Worm (Caenorhabditis elegans) whole organism, L4 larva: Measurements from ENCODE around the gene B0495.9.

Experiments
- F44E2.7 ChIP-seq: fragments of 200-800 bp; sonication (Bioruptor generic); IDR thresholded peaks from 2 replicates; pipeline ENCODE4 v2.1.2; 2022; ENCODE audit warnings: missing genetic modification characterization, missing compliant biosample characterization
- Y5F2A.4 ChIP-seq: fragments of 200-800 bp; sonication (Bioruptor generic); optimal IDR thresholded peaks from 2 replicates; lab custom pipeline; 2018; ENCODE audit warnings: mild to moderate bottlenecking, missing genetic modification characterization, missing compliant biosample characterization
- aha-1 ChIP-seq: fragments of 150-350 bp; peaks from one replicate; lab custom pipeline; 2014; ENCODE audit warnings: missing biosample characterization, missing genetic modification characterization
- ama-1 ChIP-seq: fragments of 150-350 bp; optimal IDR thresholded peaks from 2 replicates; lab custom pipeline; 2014; ENCODE audit warnings: inconsistent platforms, mixed read lengths
- ceh-28 ChIP-seq: fragments of 150-350 bp; optimal IDR thresholded peaks from 2 replicates; lab custom pipeline; 2014; ENCODE audit warnings: missing biosample characterization, missing genetic modification reagents, missing genetic modification characterization
- ces-1 ChIP-seq: fragments of 150-350 bp; sonication (generic microtip); optimal IDR thresholded peaks from 4 replicates; lab custom pipeline; 2014; ENCODE audit warnings: missing biosample characterization, missing genetic modification reagents, missing genetic modification characterization
- cey-2 ChIP-seq: sonication (generic microtip); optimal IDR thresholded peaks from 3 replicates; lab custom pipeline; 2017; ENCODE audit warnings: missing genetic modification characterization, mild to moderate bottlenecking, missing compliant biosample characterization, antibody characterized with exemption, borderline replicate concordance; ENCODE audit not compliant: insufficient read depth
- daf-16 ChIP-seq, 3 experiments: sonication (generic microtip); optimal IDR thresholded peaks; 2 replicates each; lab custom pipeline; 2016 to 2017; ENCODE audit warnings: missing genetic modification characterization in 3 of 3, missing genetic modification reagents in 3 of 3, mild to moderate bottlenecking in 2 of 3, missing compliant biosample characterization in 2 of 3, missing biosample characterization in 1 of 3, moderate library complexity in 1 of 3
- dmd-8 ChIP-seq: fragments of 200-800 bp; sonication (Bioruptor generic); IDR thresholded peaks from 2 replicates; pipeline ENCODE4 v1.3.6; 2022; ENCODE audit warnings: missing genetic modification characterization, missing compliant biosample characterization
- dpl-1 ChIP-seq: fragments of 150-350 bp; optimal IDR thresholded peaks from 2 replicates; lab custom pipeline; 2014; ENCODE audit warnings: missing biosample characterization, missing genetic modification reagents, missing genetic modification characterization
- dve-1 ChIP-seq: sonication (generic microtip); optimal IDR thresholded peaks from 2 replicates; lab custom pipeline; 2017; ENCODE audit warnings: antibody characterized with exemption, mild to moderate bottlenecking, missing genetic modification characterization, missing compliant biosample characterization; ENCODE audit not compliant: insufficient read depth
- egl-27 ChIP-seq: sonication (generic microtip); optimal IDR thresholded peaks from 3 replicates; lab custom pipeline; 2017; ENCODE audit warnings: missing biosample characterization, missing genetic modification reagents, missing genetic modification characterization
- hif-1 ChIP-seq, 2 experiments: sonication (generic microtip); optimal IDR thresholded peaks; 2 replicates each; lab custom pipeline; 2016 to 2017; ENCODE audit warnings: missing compliant biosample characterization in 2 of 2, missing genetic modification characterization in 2 of 2, missing genetic modification reagents in 2 of 2, missing genotype in 2 of 2, mild to moderate bottlenecking in 1 of 2
- hlh-11 ChIP-seq: fragments of 200-800 bp; sonication (Bioruptor generic); optimal IDR thresholded peaks from 2 replicates; lab custom pipeline; 2018; ENCODE audit warnings: mild to moderate bottlenecking, missing genetic modification characterization, missing compliant biosample characterization
- hlh-30 ChIP-seq: sonication (generic microtip); optimal IDR thresholded peaks from 2 replicates; lab custom pipeline; 2017; ENCODE audit warnings: antibody characterized with exemption, mild to moderate bottlenecking, missing genetic modification characterization, missing compliant biosample characterization; ENCODE audit not compliant: insufficient read depth
- hmg-1.1 ChIP-seq: fragments of 200-800 bp; sonication (Bioruptor generic); IDR thresholded peaks from 2 replicates; pipeline ENCODE4 v1.3.6; 2022; ENCODE audit warnings: missing genetic modification reagents, missing genetic modification characterization, missing compliant biosample characterization
- lim-7 ChIP-seq: fragments of 200-800 bp; sonication (Bioruptor generic); IDR thresholded peaks from 2 replicates; pipeline ENCODE4 v1.3.6; 2022; ENCODE audit warnings: missing genetic modification characterization, missing compliant biosample characterization
- lin-13 ChIP-seq: fragments of 150-350 bp; optimal IDR thresholded peaks from 2 replicates; lab custom pipeline; 2014; ENCODE audit warnings: missing biosample characterization, missing genetic modification reagents, missing genetic modification characterization
- lin-15B ChIP-seq: fragments of 150-350 bp; sonication (generic microtip); optimal IDR thresholded peaks from 3 replicates; lab custom pipeline; 2014; ENCODE audit warnings: missing biosample characterization, missing genetic modification characterization
- lsy-2 ChIP-seq, 2 experiments: fragments of 150-350 bp in 1 of 2; sonication (generic microtip) in 1 of 2; optimal IDR thresholded peaks; 2 replicates each; lab custom pipeline; 2014 to 2017; ENCODE audit warnings: missing biosample characterization in 2 of 2, missing genetic modification characterization in 2 of 2
- mdl-1 ChIP-seq, 2 experiments: fragments of 150-350 bp in 1 of 2; sonication (generic microtip) in 1 of 2; optimal IDR thresholded peaks; 2 replicates each; lab custom pipeline; 2014 to 2017; ENCODE audit warnings: missing biosample characterization in 2 of 2, missing genetic modification characterization in 2 of 2
- mep-1 ChIP-seq: fragments of 150-350 bp; sonication (generic microtip); optimal IDR thresholded peaks from 3 replicates; lab custom pipeline; 2014; ENCODE audit warnings: missing biosample characterization, missing genetic modification characterization
- mes-2 ChIP-seq: sonication (generic microtip); optimal IDR thresholded peaks from 2 replicates; lab custom pipeline; 2016; ENCODE audit warnings: missing genotype, mild to moderate bottlenecking, missing genetic modification characterization, missing compliant biosample characterization; ENCODE audit not compliant: poor library complexity, severe bottlenecking
- mxl-3 ChIP-seq: fragments of 200-800 bp; sonication (Bioruptor generic); optimal IDR thresholded peaks from 2 replicates; lab custom pipeline; 2018; ENCODE audit warnings: mild to moderate bottlenecking, missing genetic modification characterization, missing compliant biosample characterization
- nhr-10 ChIP-seq: fragments of 150-350 bp; optimal IDR thresholded peaks from 2 replicates; lab custom pipeline; 2014; ENCODE audit warnings: missing biosample characterization, missing genetic modification characterization
- nhr-25 ChIP-seq: sonication (generic microtip); optimal IDR thresholded peaks from 2 replicates; lab custom pipeline; 2017; ENCODE audit warnings: missing genetic modification characterization, mild to moderate bottlenecking, missing compliant biosample characterization, antibody characterized with exemption, moderate library complexity, borderline replicate concordance; ENCODE audit not compliant: insufficient read depth
- nhr-28 ChIP-seq: fragments of 150-350 bp; optimal IDR thresholded peaks from 2 replicates; lab custom pipeline; 2014; ENCODE audit warnings: missing biosample characterization, missing genetic modification characterization
- nhr-41 ChIP-seq: fragments of 200-800 bp; sonication (Bioruptor generic); IDR thresholded peaks from 2 replicates; pipeline ENCODE4 v1.3.6; 2022; ENCODE audit warnings: missing genetic modification reagents, missing genetic modification characterization, missing compliant biosample characterization
- nhr-6 ChIP-seq: fragments of 150-350 bp; optimal IDR thresholded peaks from 2 replicates; lab custom pipeline; 2014; ENCODE audit warnings: missing biosample characterization, missing genetic modification characterization
- nhr-77 ChIP-seq: fragments of 150-350 bp; optimal IDR thresholded peaks from 2 replicates; lab custom pipeline; 2014; ENCODE audit warnings: missing biosample characterization, missing genetic modification characterization
- pha-4 ChIP-seq, 2 experiments: fragments of 150-350 bp in 1 of 2; fragments of 200-800 bp in 1 of 2; sonication (Bioruptor generic) in 1 of 2; IDR thresholded peaks in 1 of 2; optimal IDR thresholded peaks in 1 of 2; 2 replicates each; pipeline versions ENCODE4 v1.3.6 to Lab custom; 2014 to 2022; ENCODE audit warnings: missing genetic modification characterization in 2 of 2, missing genetic modification reagents in 2 of 2, missing biosample characterization in 1 of 2, missing compliant biosample characterization in 1 of 2
- rbr-2 ChIP-seq: sonication (generic microtip); optimal IDR thresholded peaks from 2 replicates; lab custom pipeline; 2016; ENCODE audit warnings: missing genotype, missing genetic modification characterization, missing compliant biosample characterization
- saeg-2 ChIP-seq: fragments of 200-800 bp; sonication (Bioruptor generic); IDR thresholded peaks from 2 replicates; pipeline ENCODE4 v1.3.6; 2022; ENCODE audit warnings: missing genetic modification reagents, missing genetic modification characterization, missing compliant biosample characterization
- sdz-12 ChIP-seq: fragments of 200-800 bp; sonication (Bioruptor generic); optimal IDR thresholded peaks from 2 replicates; lab custom pipeline; 2018; ENCODE audit warnings: mild to moderate bottlenecking, missing genetic modification characterization, missing compliant biosample characterization
- set-16 ChIP-seq: fragments of 200-800 bp; sonication (Bioruptor generic); IDR thresholded peaks from 2 replicates; pipeline ENCODE4 v1.3.6; 2022; ENCODE audit warnings: missing genetic modification reagents, missing genetic modification characterization, missing compliant biosample characterization
- snpc-1.2 ChIP-seq: fragments of 200-800 bp; sonication (Bioruptor generic); IDR thresholded peaks from 2 replicates; pipeline ENCODE4 v1.3.6; 2022; ENCODE audit warnings: missing genetic modification reagents, missing genetic modification characterization, missing compliant biosample characterization
- unc-62 ChIP-seq, 3 experiments: fragments of 150-350 bp in 1 of 3; sonication (generic microtip); optimal IDR thresholded peaks in 2 of 3; peaks in 1 of 3; 1 replicate in 1 of 3; 2 replicates in 2 of 3; lab custom pipeline; 2014 to 2017; ENCODE audit warnings: missing biosample characterization in 3 of 3, missing genetic modification characterization in 3 of 3, missing genetic modification reagents in 3 of 3, missing genotype in 1 of 3
- zfp-2 ChIP-seq: sonication (generic microtip); optimal IDR thresholded peaks from 2 replicates; lab custom pipeline; 2016; ENCODE audit warnings: mild to moderate bottlenecking, missing genetic modification characterization, missing compliant biosample characterization

B0495.9 gene

DNA sequence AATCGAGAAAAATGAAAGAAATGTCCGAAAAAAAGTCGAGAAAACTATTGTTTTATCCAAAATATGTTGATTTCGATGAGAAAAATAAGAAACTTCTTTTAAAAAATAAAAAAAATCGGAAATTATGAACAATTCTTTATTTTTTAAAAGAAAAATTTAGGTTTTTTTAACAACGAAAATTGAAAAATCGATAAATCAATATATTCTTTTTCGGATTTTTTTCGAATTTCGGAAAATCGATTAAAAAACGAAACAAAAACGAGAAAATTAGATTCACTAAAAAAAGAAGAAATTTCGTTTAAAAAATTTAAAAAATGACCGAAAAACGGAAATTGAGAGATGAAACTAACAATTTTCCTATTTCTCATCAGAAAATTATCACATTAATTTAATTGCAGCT lies 38.5 kb downstream of the B0495.9 start:
- TF ChIP-seq ama-1 (lab: Kevin White, UChicago) (no peak), ceh-28 (peak; percentile 80), saeg-2 (no peak)

DNA sequence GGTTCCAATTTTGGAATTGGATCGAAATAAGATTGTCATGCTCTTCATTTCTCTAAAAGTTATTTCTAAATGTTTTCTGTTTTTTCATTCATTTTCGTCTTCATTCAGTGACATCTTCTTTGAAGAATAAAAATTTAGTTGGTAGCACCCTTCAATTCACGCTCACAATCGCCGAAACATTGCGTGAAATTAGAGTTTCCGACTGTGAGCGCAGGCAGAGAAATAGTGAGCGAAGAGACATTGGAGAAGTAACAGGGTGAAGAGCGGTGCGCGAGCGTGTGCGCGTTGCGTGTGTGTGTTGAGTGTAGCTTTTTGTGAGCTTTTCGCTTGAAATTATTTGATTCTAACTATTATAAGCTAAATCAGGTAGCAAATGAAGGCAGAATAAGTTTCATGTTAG lies 39.1 kb downstream of the B0495.9 start:
- TF ChIP-seq lsy-2 (tag; optimal IDR thresholded peaks at IDR 0.05; lab: Kevin White, UChicago): peak in 1 of 2 experiments; percentile 58
- TF ChIP-seq mep-1 (tag; lab: Kevin White, UChicago): peak; percentile 68
- TF ChIP-seq aha-1 (tag; lab: Kevin White, UChicago): peak; percentile 57
- TF ChIP-seq nhr-77 (tag; lab: Kevin White, UChicago): peak; percentile 63
- TF ChIP-seq hlh-11 (tag; lab: Kevin White, UChicago): peak; percentile 50
- TF ChIP-seq egl-27 (tag; lab: Kevin White, UChicago): no peak
- TF ChIP-seq pha-4 (GFP tag; IDR thresholded peaks at IDR 0.05; lab: Robert Waterston, UW): no peak
- no peak for TF ChIP-seq pha-4 (tag; optimal IDR thresholded peaks at IDR 0.05; lab: Kevin White, UChicago)
- TF ChIP-seq hmg-1.1 (GFP tag; lab: Robert Waterston, UW): peak; percentile 52
- TF ChIP-seq sdz-12 (GFP tag; lab: Kevin White, UChicago): no peak
- TF ChIP-seq hlh-30 (tag; lab: Kevin White, UChicago): peak; percentile 38
- no peak for TF ChIP-seq daf-16 (GFP tag; optimal IDR thresholded peaks at IDR 0.05; lab: Kevin White, UChicago)
- peak; percentile 23 for TF ChIP-seq daf-16 (tag; optimal IDR thresholded peaks at IDR 0.05; lab: Kevin White, UChicago)
- no peak for TF ChIP-seq F44E2.7 (GFP tag; lab: Robert Waterston, UW)
- no peak for TF ChIP-seq dmd-8
- TF ChIP-seq nhr-41: no peak
- TF ChIP-seq dpl-1: peak; percentile 18
- TF ChIP-seq nhr-28 (tag; lab: Kevin White, UChicago): peak; percentile 57
- TF ChIP-seq ces-1 (GFP tag; lab: Kevin White, UChicago): no peak
- TF ChIP-seq zfp-2 (tag; lab: Kevin White, UChicago): no peak
- peak; percentile 50 for TF ChIP-seq dve-1 (tag; lab: Kevin White, UChicago)
- no peak for TF ChIP-seq cey-2
- TF ChIP-seq lim-7 (GFP tag; lab: Robert Waterston, UW): no peak
- peak; percentile 63 for TF ChIP-seq mes-2 (tag; lab: Kevin White, UChicago)
- no peak for TF ChIP-seq snpc-1.2 (GFP tag; lab: Robert Waterston, UW)
- no peak for TF ChIP-seq saeg-2
- no peak for TF ChIP-seq nhr-10 (tag; lab: Kevin White, UChicago)
- peak in 1 of 2 experiments; percentile 11 for TF ChIP-seq hif-1 (tag; optimal IDR thresholded peaks at IDR 0.05; lab: Kevin White, UChicago)
- peak in 1 of 2 experiments; percentile 34 for TF ChIP-seq mdl-1 (tag; optimal IDR thresholded peaks at IDR 0.05; lab: Kevin White, UChicago)
- TF ChIP-seq lin-15B (tag; lab: Kevin White, UChicago): no peak
- peak in 1 of 2 experiments; percentile 28 for TF ChIP-seq unc-62 (GFP tag; optimal IDR thresholded peaks at IDR 0.05 in 1 of 2; lab: Kevin White, UChicago)
- TF ChIP-seq unc-62 (tag; optimal IDR thresholded peaks at IDR 0.05; lab: Kevin White, UChicago): no peak
- peak; percentile 48 for TF ChIP-seq rbr-2 (tag; lab: Kevin White, UChicago)
- TF ChIP-seq ama-1 (lab: Kevin White, UChicago): no peak
- TF ChIP-seq Y5F2A.4 (GFP tag; lab: Kevin White, UChicago): no peak
- TF ChIP-seq nhr-6 (tag; lab: Kevin White, UChicago): peak; percentile 31
- peak; percentile 53 for TF ChIP-seq lin-13 (GFP tag; lab: Kevin White, UChicago)
- peak; percentile 40 for TF ChIP-seq nhr-25 (tag; lab: Kevin White, UChicago)
- peak; percentile 0 for TF ChIP-seq mxl-3 (GFP tag; lab: Kevin White, UChicago)
- TF ChIP-seq set-16 (GFP tag; lab: Robert Waterston, UW): no peak
